Fruit fly (Drosophila melanogaster) whole organism, prepupa: Measurements from ENCODE around the gene Qsox4.

Experiments
- Blimp-1 ChIP-seq: fragments of 200-800 bp; sonication (Bioruptor generic); optimal IDR thresholded peaks from 3 replicates; lab custom pipeline; 2017; ENCODE audit warnings: missing biosample characterization, missing genetic modification characterization, mild to moderate bottlenecking, moderate library complexity, missing genetic modification reagents
- CG10631 ChIP-seq: fragments of 200-800 bp; sonication (Bioruptor generic); optimal IDR thresholded peaks from 2 replicates; lab custom pipeline; 2016; ENCODE audit warnings: missing biosample characterization, missing genetic modification characterization
- CG10669 ChIP-seq: fragments of 200-800 bp; sonication (Bioruptor generic); optimal IDR thresholded peaks from 3 replicates; lab custom pipeline; 2018; ENCODE audit warnings: missing biosample characterization, mild to moderate bottlenecking, missing genetic modification characterization, moderate library complexity
- CG11294 ChIP-seq: fragments of 200-800 bp; sonication (Bioruptor generic); IDR thresholded peaks from 2 replicates; pipeline ENCODE4 v1.3.6; 2022; ENCODE audit warnings: missing biosample characterization, missing genetic modification characterization
- CG11762 ChIP-seq: fragments of 200-800 bp; sonication (Bioruptor generic); optimal IDR thresholded peaks from 3 replicates; lab custom pipeline; 2016; ENCODE audit warnings: missing biosample characterization, missing genetic modification characterization; ENCODE audit not compliant: insufficient read depth
- CG11902 ChIP-seq: fragments of 200-800 bp; sonication (Bioruptor generic); optimal IDR thresholded peaks from 3 replicates; lab custom pipeline; 2016; ENCODE audit warnings: missing biosample characterization, missing genetic modification characterization
- CG16779 ChIP-seq: fragments of 200-800 bp; sonication (Bioruptor generic); optimal IDR thresholded peaks from 3 replicates; lab custom pipeline; 2017; ENCODE audit warnings: missing biosample characterization, mild to moderate bottlenecking, missing genetic modification characterization
- CG32006 ChIP-seq: fragments of 200-800 bp; sonication (Bioruptor generic); optimal IDR thresholded peaks from 3 replicates; lab custom pipeline; 2017; ENCODE audit warnings: missing biosample characterization, mild to moderate bottlenecking, missing genetic modification characterization
- CG34406 ChIP-seq: fragments of 200-800 bp; sonication (Bioruptor generic); optimal IDR thresholded peaks from 3 replicates; lab custom pipeline; 2016; ENCODE audit warnings: missing biosample characterization, missing genetic modification characterization
- CG3919 ChIP-seq: fragments of 200-800 bp; sonication (Bioruptor generic); optimal IDR thresholded peaks from 3 replicates; lab custom pipeline; 2016; ENCODE audit warnings: missing biosample characterization, missing genetic modification characterization
- CG4318 ChIP-seq: fragments of 200-800 bp; sonication (Bioruptor generic); optimal IDR thresholded peaks from 3 replicates; lab custom pipeline; 2017; ENCODE audit warnings: missing biosample characterization, mild to moderate bottlenecking, missing genetic modification characterization
- CG6163 ChIP-seq: fragments of 200-800 bp; sonication (Bioruptor generic); IDR thresholded peaks from 3 replicates; pipeline ENCODE4 v1.3.6; 2022; ENCODE audit warnings: missing biosample characterization, missing genetic modification characterization
- CG6276 ChIP-seq: fragments of 200-800 bp; sonication (Bioruptor generic); optimal IDR thresholded peaks from 2 replicates; lab custom pipeline; 2017; ENCODE audit warnings: missing biosample characterization, mild to moderate bottlenecking, missing genetic modification characterization
- CG6808 ChIP-seq: fragments of 200-800 bp; sonication (Bioruptor generic); optimal IDR thresholded peaks from 3 replicates; lab custom pipeline; 2017; ENCODE audit warnings: missing biosample characterization, missing genetic modification characterization, mild to moderate bottlenecking, moderate library complexity, missing genetic modification reagents
- CG6854 ChIP-seq: fragments of 200-800 bp; sonication (Bioruptor generic); optimal IDR thresholded peaks from 2 replicates; lab custom pipeline; 2017; ENCODE audit warnings: missing biosample characterization, mild to moderate bottlenecking, missing genetic modification characterization
- CG7368 ChIP-seq: fragments of 200-800 bp; sonication (Bioruptor generic); optimal IDR thresholded peaks from 3 replicates; lab custom pipeline; 2016; ENCODE audit warnings: missing biosample characterization, missing genetic modification characterization
- CG8119 ChIP-seq: fragments of 200-800 bp; sonication (Bioruptor generic); IDR thresholded peaks from 3 replicates; pipeline ENCODE4 v1.3.6; 2022; ENCODE audit warnings: missing biosample characterization, missing genetic modification characterization
- CG8319 ChIP-seq: fragments of 200-800 bp; sonication (Bioruptor generic); optimal IDR thresholded peaks from 3 replicates; lab custom pipeline; 2016; ENCODE audit warnings: missing biosample characterization, missing genetic modification characterization
- CG8632 ChIP-seq: fragments of 200-800 bp; sonication (Bioruptor generic); optimal IDR thresholded peaks from 3 replicates; lab custom pipeline; 2016; ENCODE audit warnings: missing biosample characterization, missing genetic modification characterization
- CG9139 ChIP-seq: fragments of 200-800 bp; sonication (Bioruptor generic); optimal IDR thresholded peaks from 3 replicates; lab custom pipeline; 2017; ENCODE audit warnings: missing biosample characterization, mild to moderate bottlenecking, missing genetic modification characterization
- Eip75B ChIP-seq: fragments of 200-800 bp; sonication (Bioruptor generic); optimal IDR thresholded peaks from 3 replicates; lab custom pipeline; 2016; ENCODE audit warnings: missing biosample characterization, missing genetic modification characterization
- Eip78C ChIP-seq: fragments of 200-800 bp; sonication (Bioruptor generic); peaks from one replicate; lab custom pipeline; 2016; ENCODE audit warnings: missing biosample characterization, missing genetic modification characterization
- Ets21C ChIP-seq: fragments of 200-800 bp; sonication (Bioruptor generic); optimal IDR thresholded peaks from 3 replicates; lab custom pipeline; 2016; ENCODE audit warnings: missing biosample characterization, missing genetic modification characterization
- Ets96B ChIP-seq: fragments of 200-800 bp; optimal IDR thresholded peaks from 2 replicates; lab custom pipeline; 2019; ENCODE audit warnings: missing biosample characterization, mild to moderate bottlenecking, missing genetic modification characterization, moderate library complexity
- Gug ChIP-seq: fragments of 200-800 bp; sonication (Bioruptor generic); IDR thresholded peaks from 2 replicates; pipeline ENCODE4 v1.3.6; 2022; ENCODE audit warnings: missing biosample characterization, missing genetic modification characterization
- Hr39 ChIP-seq: fragments of 200-800 bp; sonication (Bioruptor generic); optimal IDR thresholded peaks from 2 replicates; lab custom pipeline; 2016; ENCODE audit warnings: missing biosample characterization, missing genetic modification characterization
- Hr4 ChIP-seq: fragments of 200-800 bp; sonication (Bioruptor generic); optimal IDR thresholded peaks from 3 replicates; lab custom pipeline; 2016; ENCODE audit warnings: missing biosample characterization, missing genetic modification characterization
- Met ChIP-seq: fragments of 200-800 bp; sonication (Bioruptor generic); optimal IDR thresholded peaks from 3 replicates; lab custom pipeline; 2016; ENCODE audit warnings: missing biosample characterization, missing genetic modification characterization
- OdsH ChIP-seq: fragments of 200-800 bp; sonication (Bioruptor generic); optimal IDR thresholded peaks from 3 replicates; lab custom pipeline; 2016; ENCODE audit warnings: missing biosample characterization, missing genetic modification characterization
- Smox ChIP-seq: fragments of 200-800 bp; sonication (Bioruptor generic); optimal IDR thresholded peaks from 3 replicates; lab custom pipeline; 2016; ENCODE audit warnings: missing biosample characterization, missing genetic modification characterization
- Sox102F ChIP-seq: fragments of 200-800 bp; sonication (Bioruptor generic); optimal IDR thresholded peaks from 2 replicates; lab custom pipeline; 2016; ENCODE audit warnings: missing biosample characterization, mild to moderate bottlenecking, missing genetic modification characterization
- Sox14 ChIP-seq: fragments of 200-800 bp; sonication (Bioruptor generic); optimal IDR thresholded peaks from 3 replicates; lab custom pipeline; 2016; ENCODE audit warnings: missing biosample characterization, missing genetic modification characterization
- Sox15 ChIP-seq: fragments of 200-800 bp; sonication (Bioruptor generic); optimal IDR thresholded peaks from 3 replicates; lab custom pipeline; 2016; ENCODE audit warnings: missing biosample characterization, missing genetic modification characterization
- achi ChIP-seq: fragments of 200-800 bp; sonication (Bioruptor generic); optimal IDR thresholded peaks from 3 replicates; lab custom pipeline; 2016; ENCODE audit warnings: missing biosample characterization, missing genetic modification characterization
- cyc ChIP-seq: fragments of 200-800 bp; sonication (Bioruptor generic); optimal IDR thresholded peaks from 3 replicates; lab custom pipeline; 2016; ENCODE audit warnings: missing biosample characterization, missing genetic modification characterization
- dac ChIP-seq: fragments of 200-800 bp; sonication (Bioruptor generic); optimal IDR thresholded peaks from 2 replicates; lab custom pipeline; 2017; ENCODE audit warnings: missing biosample characterization, mild to moderate bottlenecking, missing genetic modification characterization
- dsx ChIP-seq: fragments of 200-800 bp; optimal IDR thresholded peaks from 3 replicates; lab custom pipeline; 2019; ENCODE audit warnings: missing biosample characterization, mild to moderate bottlenecking, missing genetic modification characterization, moderate library complexity; ENCODE audit not compliant: poor library complexity, severe bottlenecking
- eg ChIP-seq: fragments of 200-800 bp; sonication (Bioruptor generic); IDR thresholded peaks from 3 replicates; pipeline ENCODE4 v1.3.6; 2022; ENCODE audit warnings: missing biosample characterization, missing genetic modification characterization
- esn ChIP-seq: fragments of 200-800 bp; sonication (Bioruptor generic); optimal IDR thresholded peaks from 2 replicates; lab custom pipeline; 2016; ENCODE audit warnings: missing biosample characterization, mild to moderate bottlenecking, missing genetic modification characterization, moderate library complexity
- fd59A ChIP-seq: fragments of 200-800 bp; sonication (Bioruptor generic); optimal IDR thresholded peaks from 2 replicates; lab custom pipeline; 2017; ENCODE audit warnings: missing biosample characterization, mild to moderate bottlenecking, missing genetic modification characterization, missing genetic modification reagents
- fd85E ChIP-seq: fragments of 200-800 bp; sonication (Bioruptor generic); optimal IDR thresholded peaks from 3 replicates; lab custom pipeline; 2016; ENCODE audit warnings: missing biosample characterization, missing genetic modification characterization
- net ChIP-seq: fragments of 200-800 bp; sonication (Bioruptor generic); optimal IDR thresholded peaks from 3 replicates; lab custom pipeline; 2016; ENCODE audit warnings: missing biosample characterization, missing genetic modification characterization
- pdm3 ChIP-seq: fragments of 200-800 bp; sonication (Bioruptor generic); optimal IDR thresholded peaks from 3 replicates; lab custom pipeline; 2016; ENCODE audit warnings: missing biosample characterization, missing genetic modification characterization
- salr ChIP-seq, 2 experiments: fragments of 200-800 bp; sonication (Bioruptor generic); optimal IDR thresholded peaks; 3 replicates each; lab custom pipeline; 2016 to 2018; ENCODE audit warnings: missing biosample characterization in 2 of 2, missing genetic modification characterization in 2 of 2, mild to moderate bottlenecking in 1 of 2
- spab ChIP-seq: fragments of 200-800 bp; sonication (Bioruptor generic); optimal IDR thresholded peaks from 2 replicates; lab custom pipeline; 2017; ENCODE audit warnings: missing biosample characterization, mild to moderate bottlenecking, missing genetic modification characterization, missing genetic modification reagents
- ss ChIP-seq, 2 experiments: fragments of 200-800 bp; sonication (Bioruptor generic); optimal IDR thresholded peaks; 2 replicates in 1 of 2; 3 replicates in 1 of 2; lab custom pipeline; 2017 to 2018; ENCODE audit warnings: mild to moderate bottlenecking in 2 of 2, missing biosample characterization in 2 of 2, missing genetic modification characterization in 2 of 2, moderate library complexity in 1 of 2
- vri ChIP-seq: fragments of 200-800 bp; sonication (Bioruptor generic); optimal IDR thresholded peaks from 3 replicates; lab custom pipeline; 2016; ENCODE audit warnings: missing biosample characterization, mild to moderate bottlenecking, missing genetic modification characterization

Gene Qsox4

dm6 chr3R:23674369-23674768, 28.2 kb upstream of the Qsox4 start (continued):
- no peak for TF ChIP-seq Ets96B
- TF ChIP-seq CG8632 (GFP tag; lab: Kevin White, UChicago) = peak; percentile 22
- TF ChIP-seq Sox102F (GFP tag; lab: Kevin White, UChicago) = peak; percentile 42
- TF ChIP-seq CG6854 (GFP tag; lab: Kevin White, UChicago) = no peak
- no peak for TF ChIP-seq Sox14
- no peak for TF ChIP-seq fd59A (GFP tag; lab: Kevin White, UChicago)
- no peak for TF ChIP-seq CG9139 (GFP tag; lab: Kevin White, UChicago)
- TF ChIP-seq, all 60 proteins: peak for 25

dm6 chr3R:23675646-23676045, 26.9 kb upstream of the Qsox4 start:
- TF ChIP-seq CG4318 (peak; percentile 47), pdm3 (GFP tag; lab: Kevin White, UChicago) (no peak), CG11294 (no peak), CG32006 (peak; percentile 74), CG6276 (GFP tag; lab: Kevin White, UChicago) (peak; percentile 24), Ets96B (no peak), CG34406 (GFP tag; lab: Kevin White, UChicago) (peak; percentile 34), CG10631 (GFP tag; lab: Kevin White, UChicago) (peak; percentile 36), CG8632 (GFP tag; lab: Kevin White, UChicago) (no peak), achi (peak; percentile 33), CG3919 (GFP tag; lab: Kevin White, UChicago) (peak; percentile 42), CG6808 (GFP tag; lab: Kevin White, UChicago) (no peak), CG11762 (peak; percentile 10), Sox102F (GFP tag; lab: Kevin White, UChicago) (no peak), CG8319 (GFP tag; lab: Kevin White, UChicago) (no peak), vri (GFP tag; lab: Kevin White, UChicago) (no peak), dsx (GFP tag; lab: Kevin White, UChicago) (no peak), spab (no peak), CG7368 (GFP tag; lab: Kevin White, UChicago) (no peak), Hr39 (GFP tag; lab: Kevin White, UChicago) (no peak), Smox (GFP tag; lab: Kevin White, UChicago) (no peak), ss (GFP tag; optimal IDR thresholded peaks at IDR 0.05; lab: Kevin White, UChicago) (no peak), Gug (GFP tag; lab: Robert Waterston, UW) (no peak), salr (GFP tag; optimal IDR thresholded peaks at IDR 0.05; lab: Kevin White, UChicago) (no peak), Hr4 (GFP tag; lab: Kevin White, UChicago) (peak; percentile 20), Sox15 (GFP tag; lab: Kevin White, UChicago) (no peak), Ets21C (GFP tag; lab: Kevin White, UChicago) (no peak), Blimp-1 (no peak), Met (no peak), CG10669 (GFP tag; lab: Kevin White, UChicago) (no peak), fd85E (GFP tag; lab: Kevin White, UChicago) (no peak), OdsH (GFP tag; lab: Kevin White, UChicago) (peak; percentile 26), Eip78C (GFP tag; lab: Kevin White, UChicago) (peak; percentile 78), dac (GFP tag; lab: Kevin White, UChicago) (peak; percentile 18), CG16779 (tag; lab: Kevin White, UChicago) (no peak), CG8119 (GFP tag; lab: Robert Waterston, UW) (no peak), net (no peak), Eip75B (GFP tag; lab: Kevin White, UChicago) (peak; percentile 7), eg (no peak; the same call in 2 of the 3 replicates), esn (GFP tag; lab: Kevin White, UChicago) (no peak), CG9139 (GFP tag; lab: Kevin White, UChicago) (no peak), cyc (peak; percentile 8), CG11902 (GFP tag; lab: Kevin White, UChicago) (no peak), CG6163 (GFP tag; lab: Robert Waterston, UW) (no peak)
- TF ChIP-seq, all 60 proteins: peak for 14
